Worm (Caenorhabditis elegans) whole organism, L2 larva: Measurements from ENCODE around the gene dna-2.

ENCODE experiments used
- blmp-1 ChIP-seq: sonication (generic microtip); optimal IDR thresholded peaks from 2 replicates; lab custom pipeline; 2017; ENCODE audit warnings: missing genetic modification characterization, mild to moderate bottlenecking, missing compliant biosample characterization, antibody characterized with exemption, moderate library complexity; ENCODE audit not compliant: insufficient read depth
- elt-1 ChIP-seq: fragments of 150-350 bp; optimal IDR thresholded peaks from 2 replicates; lab custom pipeline; 2014; ENCODE audit warnings: missing biosample characterization, missing genetic modification characterization
- lin-39 ChIP-seq: fragments of 150-350 bp; optimal IDR thresholded peaks from 2 replicates; lab custom pipeline; 2014; ENCODE audit warnings: missing biosample characterization, missing genetic modification reagents, missing genetic modification characterization
- lsy-2 ChIP-seq, 2 experiments: fragments of 150-350 bp in 1 of 2; sonication (generic microtip) in 1 of 2; optimal IDR thresholded peaks; 2 replicates each; lab custom pipeline; 2014 to 2017; ENCODE audit warnings: missing biosample characterization in 2 of 2, missing genetic modification characterization in 2 of 2

DNA sequence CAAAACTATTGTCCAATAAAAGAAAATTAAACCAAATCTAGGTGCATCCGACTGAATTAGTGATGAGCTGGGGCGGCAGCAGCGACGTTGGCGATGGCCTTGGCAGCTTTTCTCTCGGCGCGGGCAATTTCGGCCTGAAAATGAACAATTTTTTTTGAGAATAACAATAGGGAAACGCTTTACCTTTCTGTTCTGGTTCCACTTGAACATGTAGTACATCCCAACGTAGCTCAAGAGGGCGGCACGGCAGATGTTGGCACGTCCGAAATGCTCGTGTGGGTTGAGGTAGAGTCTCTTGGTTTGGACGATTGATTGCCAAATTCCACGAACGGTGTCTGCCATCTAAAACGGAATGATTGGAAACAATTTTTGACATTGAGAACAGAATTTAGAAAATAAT lies 4.0 kb upstream of the dna-2 start, which contains the start of gene F44E5.1:
- no peak for TF ChIP-seq lsy-2 (tag; optimal IDR thresholded peaks at IDR 0.05; lab: Kevin White, UChicago)
- no peak for TF ChIP-seq elt-1 (tag; lab: Kevin White, UChicago)
- TF ChIP-seq lin-39 (tag; lab: Kevin White, UChicago) = no peak
- TF ChIP-seq blmp-1 = no peak
